Worm (Caenorhabditis elegans) whole organism, L3 larva: ENCODE measurements around the gene nhr-136.

Experiments
- aly-2 ChIP-seq: fragments of 150-350 bp; optimal IDR thresholded peaks from 2 replicates; lab custom pipeline; 2014; ENCODE audit warnings: missing biosample characterization, missing genetic modification characterization
- egl-27 ChIP-seq: sonication (generic microtip); optimal IDR thresholded peaks from 4 replicates; lab custom pipeline; 2017; ENCODE audit warnings: missing biosample characterization, missing genetic modification reagents, missing genetic modification characterization
- elt-3 ChIP-seq, 3 experiments: fragments of 150-350 bp in 1 of 3; sonication (generic microtip) in 2 of 3; optimal IDR thresholded peaks; 2 replicates in 2 of 3; 4 replicates in 1 of 3; lab custom pipeline; 2014 to 2017; ENCODE audit warnings: missing biosample characterization in 3 of 3, missing genetic modification characterization in 3 of 3
- fos-1 ChIP-seq: fragments of 150-350 bp; optimal IDR thresholded peaks from 2 replicates; lab custom pipeline; 2014; ENCODE audit warnings: missing biosample characterization, missing genetic modification characterization
- jun-1 ChIP-seq: fragments of 150-350 bp; optimal IDR thresholded peaks from 2 replicates; lab custom pipeline; 2014; ENCODE audit warnings: missing biosample characterization, missing genetic modification reagents, missing genetic modification characterization
- nhr-23 ChIP-seq: fragments of 150-350 bp; optimal IDR thresholded peaks from 2 replicates; lab custom pipeline; 2014; ENCODE audit warnings: missing biosample characterization, missing genetic modification reagents, missing genetic modification characterization
- nhr-25 ChIP-seq: sonication (generic microtip); optimal IDR thresholded peaks from 2 replicates; lab custom pipeline; 2017; ENCODE audit warnings: missing biosample characterization, missing genetic modification characterization
- skn-1 ChIP-seq: fragments of 150-350 bp; optimal IDR thresholded peaks from 2 replicates; lab custom pipeline; 2014; ENCODE audit warnings: missing biosample characterization, missing genetic modification characterization
- snpc-4 ChIP-seq: fragments of 150-350 bp; optimal IDR thresholded peaks from 2 replicates; lab custom pipeline; 2014; ENCODE audit warnings: missing biosample characterization, missing genetic modification characterization
- zag-1 ChIP-seq: fragments of 150-350 bp; optimal IDR thresholded peaks from 2 replicates; lab custom pipeline; 2014; ENCODE audit warnings: missing biosample characterization, missing genetic modification characterization
- ztf-11 ChIP-seq: fragments of 150-350 bp; optimal IDR thresholded peaks from 2 replicates; lab custom pipeline; 2014; ENCODE audit warnings: missing biosample characterization, missing genetic modification characterization

- no peak for TF ChIP-seq elt-3 (tag; optimal IDR thresholded peaks at IDR 0.05; lab: Kevin White, UChicago)
- TF ChIP-seq egl-27 (tag; lab: Kevin White, UChicago): no peak
- TF ChIP-seq nhr-23 (tag; lab: Kevin White, UChicago): no peak
- TF ChIP-seq jun-1 (tag; lab: Kevin White, UChicago): no peak
- TF ChIP-seq aly-2: no peak
- TF ChIP-seq ztf-11 (tag; lab: Kevin White, UChicago): no peak
- TF ChIP-seq fos-1 (tag; lab: Kevin White, UChicago): no peak
- no peak for TF ChIP-seq snpc-4 (tag; lab: Kevin White, UChicago)
- TF ChIP-seq zag-1: no peak
- no peak for TF ChIP-seq skn-1 (tag; lab: Kevin White, UChicago)
- no peak for TF ChIP-seq nhr-25 (tag; lab: Kevin White, UChicago)
Observed at ce11 chrV:12088773-12089172, 18.2 kb upstream of the nhr-136 start, which contains the start of gene R07B7.12.
